Fruit fly (Drosophila melanogaster): ENCODE data around the gene CG4619.
A peak's percentile ranks its signal among the peaks of the same experiment; 100 is the strongest.

CG4619 gene

DNA sequence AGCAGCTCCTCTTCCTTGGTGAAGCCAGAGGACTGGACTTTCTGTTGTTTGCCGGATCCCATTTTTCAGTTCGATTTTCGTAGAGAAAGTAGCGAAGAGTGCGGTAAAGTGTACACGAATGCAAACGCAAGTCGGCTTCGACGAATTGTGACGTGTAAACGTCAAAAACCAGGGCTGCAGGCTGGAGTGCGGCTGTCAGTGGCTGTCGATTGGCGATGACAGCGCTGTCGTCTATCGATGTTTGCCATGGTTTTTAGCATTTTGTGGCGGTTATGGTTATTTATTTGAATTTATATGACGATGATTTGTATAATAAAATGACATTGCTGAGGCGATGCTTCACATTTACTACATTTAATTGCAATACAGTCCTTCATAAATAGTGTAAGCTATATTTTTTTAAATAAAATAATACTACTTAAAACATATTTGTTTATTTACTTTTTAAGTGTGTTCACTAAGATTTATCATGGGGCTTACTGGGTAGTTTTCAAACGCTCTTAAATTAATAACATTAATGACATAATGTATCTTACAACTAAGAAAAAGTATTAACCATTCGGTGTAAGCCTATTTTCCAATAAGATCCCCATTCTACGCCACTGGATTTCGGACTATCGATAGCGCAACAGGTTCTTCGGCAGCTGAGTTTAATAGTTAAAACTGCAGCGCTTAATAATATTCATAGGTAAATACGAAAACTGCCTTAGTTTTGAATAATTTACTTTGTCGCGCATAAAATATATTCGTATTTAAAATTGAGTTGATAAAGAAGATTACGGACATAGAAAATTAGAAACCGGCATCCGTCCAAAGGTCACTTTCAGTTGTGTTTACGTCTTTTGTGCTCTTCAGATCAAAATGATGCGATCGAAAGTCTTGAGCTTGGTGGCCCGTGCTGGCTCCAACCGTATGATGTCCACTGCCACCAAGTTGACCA, 20.4 kb upstream of the CG4619 start, which contains the start of the genes CG5885 and CG4598:
CG5885 (minus strand) TSS at position 311 of the 940 bp plus-strand sequence.
CG4598 (plus strand) TSS at position 599 of the 940 bp plus-strand sequence.
- TF ChIP-seq CG4424 (GFP tag; optimal IDR thresholded peaks at IDR 0.05), result peak; percentile 63
- TF ChIP-seq unpg (GFP tag; optimal IDR thresholded peaks at IDR 0.05), result peak; percentile 70
- peak; percentile 47; the same call in 1 of the 2 replicates for TF ChIP-seq sob (GFP tag; IDR thresholded peaks at IDR 0.05)
- no peak for TF ChIP-seq ab (GFP tag; optimal IDR thresholded peaks at IDR 0.05)
- peak; percentile 44 for TF ChIP-seq Abd-B (GFP tag; optimal IDR thresholded peaks at IDR 0.05)
- TF ChIP-seq CG4707 (GFP tag; optimal IDR thresholded peaks at IDR 0.05), result no peak
- no peak for TF ChIP-seq her (GFP tag; optimal IDR thresholded peaks at IDR 0.05)
- TF ChIP-seq Doc2 (GFP tag; IDR thresholded peaks at IDR 0.05), result no peak
- TF ChIP-seq lilli (GFP tag; optimal IDR thresholded peaks at IDR 0.05), result peak; percentile 80
- no peak for TF ChIP-seq salm (tag; optimal IDR thresholded peaks at IDR 0.05)
- TF ChIP-seq CG10321 (GFP tag; IDR thresholded peaks at IDR 0.05), result no peak
- no peak for TF ChIP-seq Sry-β (GFP tag; optimal IDR thresholded peaks at IDR 0.05)
- TF ChIP-seq CG9876 (GFP tag; optimal IDR thresholded peaks at IDR 0.05), result no peak
- peak; percentile 45 for TF ChIP-seq tap (tag; optimal IDR thresholded peaks at IDR 0.05)
- TF ChIP-seq CG15514 (GFP tag; optimal IDR thresholded peaks at IDR 0.05), result peak; percentile 64
- 0 out of 2 replicates have a peak, but pooled peaks have one; percentile 13 for TF ChIP-seq CG16779 (GFP tag; IDR thresholded peaks at IDR 0.05)
- TF ChIP-seq Camta (GFP tag; optimal IDR thresholded peaks at IDR 0.05), result no peak
- TF ChIP-seq CG13296 (GFP tag; optimal IDR thresholded peaks at IDR 0.05), result peak; percentile 55
- TF ChIP-seq ken (GFP tag; IDR thresholded peaks at IDR 0.05), result peak; percentile 71; the same call in 1 of the 3 replicates
- no peak for TF ChIP-seq toy (GFP tag; IDR thresholded peaks at IDR 0.05)
- peak; percentile 65 for TF ChIP-seq dmrt99B (tag; optimal IDR thresholded peaks at IDR 0.05)
- peak; percentile 69 for TF ChIP-seq CG12155 (GFP tag; optimal IDR thresholded peaks at IDR 0.05)
- TF ChIP-seq CG13123 (GFP tag; optimal IDR thresholded peaks at IDR 0.05), result peak; percentile 26
- peak; percentile 15 for TF ChIP-seq CG30431 (GFP tag; optimal IDR thresholded peaks at IDR 0.05)
- no peak for TF ChIP-seq CG33213 (GFP tag; optimal IDR thresholded peaks at IDR 0.05)
- peak; percentile 80 for TF ChIP-seq CG13287 (GFP tag; IDR thresholded peaks at IDR 0.05; ENCODE audit: partially characterized antibody)
- peak; percentile 67 for TF ChIP-seq Nf-YC (tag; optimal IDR thresholded peaks at IDR 0.05)
- peak in 1 of 2 experiments; percentile 55 for TF ChIP-seq crp (GFP tag; optimal IDR thresholded peaks at IDR 0.05)
- TF ChIP-seq CG16815 (GFP tag; optimal IDR thresholded peaks at IDR 0.05), result peak; percentile 40
- no peak for TF ChIP-seq tll (GFP tag; optimal IDR thresholded peaks at IDR 0.05)
- TF ChIP-seq CG17385 (GFP tag; optimal IDR thresholded peaks at IDR 0.05), result peak; percentile 64
- no peak for TF ChIP-seq HmgD (GFP tag; optimal IDR thresholded peaks at IDR 0.05)
- no peak for TF ChIP-seq ac (GFP tag; optimal IDR thresholded peaks at IDR 0.05)
- peak; percentile 56 for TF ChIP-seq CG15696 (tag; optimal IDR thresholded peaks at IDR 0.05)
- no peak for TF ChIP-seq Six4 (GFP tag; optimal IDR thresholded peaks at IDR 0.05)
- TF ChIP-seq Dp (GFP tag; optimal IDR thresholded peaks at IDR 0.05), result peak; percentile 88
- no peak for TF ChIP-seq Spps (tag; optimal IDR thresholded peaks at IDR 0.05)
- peak; percentile 61 for TF ChIP-seq trh (GFP tag; optimal IDR thresholded peaks at IDR 0.05)
- TF ChIP-seq pita (GFP tag; optimal IDR thresholded peaks at IDR 0.05), result no peak
- peak; percentile 48 for TF ChIP-seq CG4617 (GFP tag; optimal IDR thresholded peaks at IDR 0.05; ENCODE audit: borderline replicate concordance)
- TF ChIP-seq psq (GFP tag; optimal IDR thresholded peaks at IDR 0.05), result peak; percentile 42
- TF ChIP-seq inv (GFP tag; IDR thresholded peaks at IDR 0.05; ENCODE audit: partially characterized antibody), result peak; percentile 58
- TF ChIP-seq Chrac-16 (GFP tag; optimal IDR thresholded peaks at IDR 0.05), result peak; percentile 70
- no peak for TF ChIP-seq TFAM (GFP tag; optimal IDR thresholded peaks at IDR 0.05)
- peak; percentile 50 for TF ChIP-seq Adf1 (GFP tag; IDR thresholded peaks at IDR 0.05)
- TF ChIP-seq trem (tag; optimal IDR thresholded peaks at IDR 0.05), result peak; percentile 23
- no peak for TF ChIP-seq aop (GFP tag; IDR thresholded peaks at IDR 0.05)
- TF ChIP-seq twi (tag; optimal IDR thresholded peaks at IDR 0.05), result peak; percentile 35
